Fruit fly (Drosophila melanogaster) Kc167 (cell line): ENCODE results near the gene CG10337.

Experiments
- Myc ChIP-seq: fragments of >200 bp; optimal IDR thresholded peaks from 2 replicates; lab custom pipeline; 2017; ENCODE audit warnings: missing external identifiers
- Sin3A ChIP-seq: fragments of >200 bp; optimal IDR thresholded peaks from 2 replicates; lab custom pipeline; 2018; ENCODE audit warnings: missing external identifiers
- h ChIP-seq: fragments of >200 bp; optimal IDR thresholded peaks from 3 replicates; lab custom pipeline; 2018; ENCODE audit warnings: missing external identifiers
- psq ChIP-seq: fragments of >200 bp; optimal IDR thresholded peaks from 2 replicates; lab custom pipeline; 2017; ENCODE audit warnings: missing external identifiers
- ttk ChIP-seq: sonication (Bioruptor generic); optimal IDR thresholded peaks from 2 replicates; lab custom pipeline; 2017; ENCODE audit warnings: missing external identifiers

- no peak for TF ChIP-seq psq (lab: Kevin White, UChicago)
- TF ChIP-seq h (lab: Kevin White, UChicago): no peak
- no peak for TF ChIP-seq Sin3A
- TF ChIP-seq Myc (lab: Kevin White, UChicago): no peak
- TF ChIP-seq ttk (lab: Kevin White, UChicago): no peak
Observed at dm6 chr2L:19549412-19549811, 2.7 kb upstream of the CG10337 start.
